Worm (Caenorhabditis elegans) whole organism, mixed stage, embryonic: Measurements from ENCODE around the gene dpy-2.

Experiments used
- ces-1 ChIP-seq: fragments of 150-350 bp; optimal IDR thresholded peaks from 2 replicates; lab custom pipeline; 2014; ENCODE audit warnings: missing biosample characterization, missing genetic modification reagents, missing genetic modification characterization
- elt-1 ChIP-seq: sonication (generic microtip); optimal IDR thresholded peaks from 2 replicates; lab custom pipeline; 2017; ENCODE audit warnings: missing genetic modification characterization, mild to moderate bottlenecking, missing compliant biosample characterization, antibody characterized with exemption, moderate library complexity, borderline replicate concordance; ENCODE audit not compliant: insufficient read depth
- flh-1 ChIP-seq: fragments of 200-800 bp; sonication (Bioruptor generic); optimal IDR thresholded peaks from 2 replicates; lab custom pipeline; 2018; ENCODE audit warnings: mild to moderate bottlenecking, missing genetic modification characterization, moderate library complexity, missing compliant biosample characterization
- lin-13 ChIP-seq: fragments of 150-350 bp; optimal IDR thresholded peaks from 2 replicates; lab custom pipeline; 2014; ENCODE audit warnings: missing biosample characterization, missing genetic modification characterization
- mab-5 ChIP-seq: fragments of 150-350 bp; optimal IDR thresholded peaks from 2 replicates; lab custom pipeline; 2014; ENCODE audit warnings: missing biosample characterization, missing genetic modification characterization
- mep-1 ChIP-seq: fragments of 150-350 bp; optimal IDR thresholded peaks from 2 replicates; lab custom pipeline; 2017; ENCODE audit warnings: missing biosample characterization, missing genetic modification reagents, missing genetic modification characterization, inconsistent platforms
- nhr-28 ChIP-seq: fragments of 150-350 bp; optimal IDR thresholded peaks from 2 replicates; lab custom pipeline; 2014; ENCODE audit warnings: missing biosample characterization, missing genetic modification characterization
- pha-4 ChIP-seq: fragments of 150-350 bp; optimal IDR thresholded peaks from 2 replicates; lab custom pipeline; 2018; ENCODE audit warnings: missing biosample characterization, missing genetic modification reagents, missing genetic modification characterization
- snpc-4 ChIP-seq: fragments of 150-350 bp; optimal IDR thresholded peaks from 2 replicates; lab custom pipeline; 2014; ENCODE audit warnings: missing biosample characterization, missing genetic modification characterization
- sptf-1 ChIP-seq: sonication (generic microtip); optimal IDR thresholded peaks from 2 replicates; lab custom pipeline; 2017; ENCODE audit warnings: mild to moderate bottlenecking, missing genetic modification characterization, moderate library complexity, missing compliant biosample characterization
- unc-62 ChIP-seq: fragments of 150-350 bp; optimal IDR thresholded peaks from 2 replicates; lab custom pipeline; 2014; ENCODE audit warnings: missing biosample characterization, missing genetic modification reagents, missing genetic modification characterization
- ztf-11 ChIP-seq: fragments of 150-350 bp; optimal IDR thresholded peaks from 2 replicates; lab custom pipeline; 2014; ENCODE audit warnings: missing biosample characterization, missing genetic modification characterization

DNA sequence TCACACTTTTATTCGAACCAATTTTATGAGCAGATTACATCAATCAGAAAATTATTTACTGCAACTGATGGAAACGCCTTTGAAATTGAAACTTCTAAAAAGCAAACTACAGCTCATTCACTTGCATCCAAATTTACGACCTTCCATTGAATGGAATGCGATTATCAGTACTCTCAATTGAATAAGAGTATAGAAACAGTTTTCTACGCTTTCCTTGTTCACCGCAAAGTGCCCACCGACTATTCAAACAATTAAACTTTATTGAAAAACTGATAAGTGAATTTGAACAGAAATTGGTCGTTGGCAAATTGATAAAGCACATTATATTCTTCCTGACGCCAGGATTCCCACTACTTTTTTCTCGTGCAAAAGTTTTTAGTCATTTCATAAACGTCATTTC lies 48.2 kb upstream of the dpy-2 start:
- TF ChIP-seq nhr-28 (tag; lab: Kevin White, UChicago) (no peak), snpc-4 (tag; lab: Kevin White, UChicago) (no peak), elt-1 (tag; lab: Kevin White, UChicago) (no peak), pha-4 (tag; lab: Kevin White, UChicago) (no peak), mab-5 (no peak), ces-1 (GFP tag; lab: Kevin White, UChicago) (no peak), sptf-1 (tag; lab: Kevin White, UChicago) (no peak), lin-13 (tag; lab: Kevin White, UChicago) (no peak), flh-1 (no peak), ztf-11 (tag; lab: Kevin White, UChicago) (no peak), mep-1 (no peak), unc-62 (GFP tag; lab: Kevin White, UChicago) (no peak)
